Worm (Caenorhabditis elegans) whole organism, young adult: ENCODE data around the gene algn-2.
"Not testable (repeated sequence)": the region's sequence is repeated elsewhere in the genome, so short reads cannot be mapped to it uniquely, and the experiment has no call there.

Source experiments
- B0019.2 ChIP-seq: fragments of 200-800 bp; sonication (Bioruptor generic); conservative IDR thresholded peaks from 2 replicates; pipeline ENCODE4 v1.3.6; 2022; ENCODE audit warnings: missing genetic modification reagents, missing genetic modification characterization, missing compliant biosample characterization
- C06A6.2 ChIP-seq: fragments of 200-800 bp; sonication (Bioruptor generic); conservative IDR thresholded peaks from 2 replicates; pipeline ENCODE4 v1.3.6; 2022; ENCODE audit warnings: missing genetic modification characterization, missing compliant biosample characterization
- F52B5.7 ChIP-seq: sonication (generic microtip); optimal IDR thresholded peaks from 2 replicates; lab custom pipeline; 2016; ENCODE audit warnings: mild to moderate bottlenecking, missing genetic modification characterization, missing compliant biosample characterization
- F57A8.1 ChIP-seq: fragments of 200-800 bp; sonication (Bioruptor generic); optimal IDR thresholded peaks from 2 replicates; lab custom pipeline; 2018; ENCODE audit warnings: mild to moderate bottlenecking, missing genetic modification characterization, moderate library complexity, missing compliant biosample characterization
- K11D2.4 ChIP-seq: fragments of 200-800 bp; sonication (Bioruptor generic); IDR thresholded peaks from 2 replicates; pipeline ENCODE4 v1.3.6; 2022; ENCODE audit warnings: missing genetic modification reagents, missing genetic modification characterization, missing compliant biosample characterization
- Y53G8AR.9 ChIP-seq: fragments of 200-800 bp; sonication (Bioruptor generic); conservative IDR thresholded peaks from 2 replicates; pipeline ENCODE4 v1.3.6; 2022; ENCODE audit warnings: missing genetic modification reagents, missing genetic modification characterization, missing compliant biosample characterization
- Y56A3A.18 ChIP-seq: fragments of 200-800 bp; sonication (Bioruptor generic); IDR thresholded peaks from 2 replicates; pipeline ENCODE4 v1.3.6; 2022; ENCODE audit warnings: missing genetic modification reagents, missing genetic modification characterization, missing compliant biosample characterization
- Y67H2A.10 ChIP-seq: fragments of 200-800 bp; sonication (Bioruptor generic); conservative IDR thresholded peaks from 2 replicates; pipeline ENCODE4 v1.3.6; 2022; ENCODE audit warnings: missing genetic modification reagents, missing genetic modification characterization, missing compliant biosample characterization
- ZK185.1 ChIP-seq: sonication (generic microtip); optimal IDR thresholded peaks from 2 replicates; lab custom pipeline; 2016; ENCODE audit warnings: mild to moderate bottlenecking, missing genetic modification characterization, missing compliant biosample characterization; ENCODE audit not compliant: poor library complexity, severe bottlenecking
- akir-1 ChIP-seq: fragments of 200-800 bp; sonication (Bioruptor generic); optimal IDR thresholded peaks from 2 replicates; lab custom pipeline; 2018; ENCODE audit warnings: mild to moderate bottlenecking, missing genetic modification characterization, moderate library complexity, missing compliant biosample characterization
- aptf-2 ChIP-seq: fragments of 200-800 bp; sonication (Bioruptor generic); conservative IDR thresholded peaks from 2 replicates; pipeline ENCODE4 v1.3.6; 2022; ENCODE audit warnings: missing genetic modification reagents, missing genetic modification characterization, missing compliant biosample characterization
- attf-3 ChIP-seq: fragments of 200-800 bp; sonication (Bioruptor generic); conservative IDR thresholded peaks from 2 replicates; pipeline ENCODE4 v1.3.6; 2022; ENCODE audit warnings: missing genetic modification reagents, missing genetic modification characterization, missing compliant biosample characterization
- attf-5 ChIP-seq: fragments of 200-800 bp; sonication (Bioruptor generic); optimal IDR thresholded peaks from 2 replicates; lab custom pipeline; 2018; ENCODE audit warnings: mild to moderate bottlenecking, missing genetic modification characterization, missing compliant biosample characterization
- attf-6 ChIP-seq: fragments of 200-800 bp; sonication (Bioruptor generic); IDR thresholded peaks from 2 replicates; pipeline ENCODE4 v1.3.6; 2022; ENCODE audit warnings: missing genetic modification reagents, missing genetic modification characterization, missing compliant biosample characterization
- cebp-1 ChIP-seq, 2 experiments: fragments of 200-800 bp in 1 of 2; sonication (Bioruptor generic) in 1 of 2; sonication (generic microtip) in 1 of 2; IDR thresholded peaks in 1 of 2; optimal IDR thresholded peaks in 1 of 2; 2 replicates each; pipeline versions ENCODE4 v1.3.6 to Lab custom; 2017 to 2022; ENCODE audit warnings: missing compliant biosample characterization in 2 of 2, missing genetic modification characterization in 2 of 2, mild to moderate bottlenecking in 1 of 2, missing genetic modification reagents in 1 of 2, moderate library complexity in 1 of 2
- ceh-100 ChIP-seq: fragments of 200-800 bp; sonication (Bioruptor generic); IDR thresholded peaks from 2 replicates; pipeline ENCODE4 v1.3.6; 2022; ENCODE audit warnings: missing genetic modification reagents, missing genetic modification characterization, missing compliant biosample characterization
- ceh-91 ChIP-seq: fragments of 200-800 bp; sonication (Bioruptor generic); IDR thresholded peaks from 2 replicates; pipeline ENCODE4 v1.3.6; 2022; ENCODE audit warnings: missing genetic modification reagents, missing genetic modification characterization, missing compliant biosample characterization
- dox-1 ChIP-seq: fragments of 200-800 bp; sonication (Bioruptor generic); IDR thresholded peaks from 2 replicates; pipeline ENCODE4 v1.3.6; 2022; ENCODE audit warnings: missing genetic modification reagents, missing genetic modification characterization, missing compliant biosample characterization
- dpl-1 ChIP-seq: fragments of 150-350 bp; optimal IDR thresholded peaks from 2 replicates; lab custom pipeline; 2014; ENCODE audit warnings: missing biosample characterization, missing genetic modification reagents, missing genetic modification characterization
- efl-1 ChIP-seq: fragments of 150-350 bp; optimal IDR thresholded peaks from 2 replicates; lab custom pipeline; 2014; ENCODE audit warnings: missing biosample characterization, missing genetic modification reagents, missing genetic modification characterization
- egl-18 ChIP-seq: fragments of 200-800 bp; sonication (Bioruptor generic); IDR thresholded peaks from 2 replicates; pipeline ENCODE4 v1.3.6; 2022; ENCODE audit warnings: missing genetic modification reagents, missing genetic modification characterization, missing compliant biosample characterization
- egl-44 ChIP-seq: fragments of 200-800 bp; sonication (Bioruptor generic); IDR thresholded peaks from 2 replicates; pipeline ENCODE4 v1.3.6; 2022; ENCODE audit warnings: missing genetic modification reagents, missing genetic modification characterization, missing compliant biosample characterization
- egrh-3 ChIP-seq: fragments of 200-800 bp; sonication (Bioruptor generic); IDR thresholded peaks from 2 replicates; pipeline ENCODE4 v1.3.6; 2022; ENCODE audit warnings: missing genetic modification reagents, missing genetic modification characterization, missing compliant biosample characterization
- him-1 ChIP-seq: sonication (generic microtip); optimal IDR thresholded peaks from 2 replicates; lab custom pipeline; 2016; ENCODE audit warnings: missing genotype, missing genetic modification reagents, missing genetic modification characterization, missing compliant biosample characterization
- hmg-1.2 ChIP-seq: fragments of 200-800 bp; sonication (Bioruptor generic); IDR thresholded peaks from 2 replicates; pipeline ENCODE4 v1.3.6; 2022; ENCODE audit warnings: missing genetic modification reagents, missing genetic modification characterization, missing compliant biosample characterization
- hsf-1 ChIP-seq: fragments of 200-800 bp; sonication (Bioruptor generic); IDR thresholded peaks from 2 replicates; pipeline ENCODE4 v1.3.6; 2022; ENCODE audit warnings: missing genetic modification reagents, missing genetic modification characterization, missing compliant biosample characterization
- let-526 ChIP-seq: fragments of 200-800 bp; sonication (Bioruptor generic); IDR thresholded peaks from 2 replicates; pipeline ENCODE4 v1.3.6; 2022; ENCODE audit warnings: missing genetic modification reagents, missing genetic modification characterization, missing compliant biosample characterization
- lin-26 ChIP-seq: fragments of 200-800 bp; sonication (Bioruptor generic); IDR thresholded peaks from 2 replicates; pipeline ENCODE4 v1.3.6; 2022; ENCODE audit warnings: missing genetic modification reagents, missing genetic modification characterization, missing compliant biosample characterization
- lin-40 ChIP-seq: sonication (generic microtip); optimal IDR thresholded peaks from 2 replicates; lab custom pipeline; 2016; ENCODE audit warnings: missing genetic modification characterization, mild to moderate bottlenecking, missing compliant biosample characterization, missing genotype, missing genetic modification reagents
- madf-3 ChIP-seq: fragments of 200-800 bp; sonication (Bioruptor generic); IDR thresholded peaks from 2 replicates; pipeline ENCODE4 v1.3.6; 2022; ENCODE audit warnings: missing genetic modification reagents, missing genetic modification characterization, missing compliant biosample characterization
- madf-6 ChIP-seq: fragments of 200-800 bp; sonication (Bioruptor generic); IDR thresholded peaks from 2 replicates; pipeline ENCODE4 v1.3.6; 2022; ENCODE audit warnings: missing genetic modification reagents, missing genetic modification characterization, missing compliant biosample characterization
- nfyb-1 ChIP-seq: fragments of 200-800 bp; sonication (Bioruptor generic); IDR thresholded peaks from 2 replicates; pipeline ENCODE4 v1.3.6; 2022; ENCODE audit warnings: missing genetic modification reagents, missing genetic modification characterization, missing compliant biosample characterization
- nhr-80 ChIP-seq: sonication (generic microtip); optimal IDR thresholded peaks from 2 replicates; lab custom pipeline; 2016; ENCODE audit warnings: missing genetic modification characterization, missing compliant biosample characterization
- repo-1 ChIP-seq: sonication (generic microtip); optimal IDR thresholded peaks from 2 replicates; lab custom pipeline; 2017; ENCODE audit warnings: mild to moderate bottlenecking, missing genetic modification characterization, missing compliant biosample characterization
- sea-2 ChIP-seq: fragments of 200-800 bp; sonication (Bioruptor generic); IDR thresholded peaks from 2 replicates; pipeline ENCODE4 v1.3.6; 2022; ENCODE audit warnings: missing genetic modification characterization, missing compliant biosample characterization
- snpc-4 ChIP-seq, 5 experiments: fragments of 150-350 bp in 1 of 5; sonication (generic microtip) in 4 of 5; optimal IDR thresholded peaks; 2 replicates each; lab custom pipeline; 2014 to 2018; ENCODE audit warnings: missing genetic modification characterization in 5 of 5, missing biosample characterization in 3 of 5, antibody characterized with exemption in 2 of 5, mild to moderate bottlenecking in 2 of 5, missing compliant biosample characterization in 2 of 5, missing genotype in 2 of 5, moderate library complexity in 2 of 5, missing genetic modification reagents in 1 of 5
- tbp1 ChIP-seq: fragments of 200-800 bp; sonication (Bioruptor generic); optimal IDR thresholded peaks from 2 replicates; lab custom pipeline; 2018; ENCODE audit warnings: mild to moderate bottlenecking, missing genetic modification characterization, missing compliant biosample characterization
- ztf-18 ChIP-seq: sonication (generic microtip); optimal IDR thresholded peaks from 2 replicates; lab custom pipeline; 2016; ENCODE audit warnings: missing genotype, mild to moderate bottlenecking, missing genetic modification characterization, missing compliant biosample characterization
- ztf-25 ChIP-seq: fragments of 200-800 bp; sonication (Bioruptor generic); IDR thresholded peaks from 2 replicates; pipeline ENCODE4 v1.3.6; 2022; ENCODE audit warnings: missing genetic modification reagents, missing genetic modification characterization, missing compliant biosample characterization
- ztf-28 ChIP-seq: fragments of 200-800 bp; sonication (Bioruptor generic); IDR thresholded peaks from 2 replicates; pipeline ENCODE4 v1.3.6; 2022; ENCODE audit warnings: missing genetic modification reagents, missing genetic modification characterization, missing compliant biosample characterization

Gene algn-2

ce11 chrII:5341573-5341972, 33.5 kb upstream of the algn-2 start:
- TF ChIP-seq him-1: no peak

- no peak for TF ChIP-seq attf-3 (GFP tag; lab: Robert Waterston, UW)
- TF ChIP-seq nfyb-1 (GFP tag; lab: Robert Waterston, UW): 0 out of 2 replicates have a peak, but pooled peaks have one; percentile 1
Measured at ce11 chrII:5342412-5342811, 32.7 kb upstream of the algn-2 start.

ce11 chrII:5344775-5345174, 30.3 kb upstream of the algn-2 start, which contains the start of gene F09E5.14:
TSS of gene F09E5.14 (minus strand) at chrII:5344875.
- TF ChIP-seq let-526 (GFP tag; lab: Robert Waterston, UW): no peak
- no peak for TF ChIP-seq ZK185.1 (tag; lab: Kevin White, UChicago)
- no peak for TF ChIP-seq Y53G8AR.9 (GFP tag; lab: Robert Waterston, UW)
- TF ChIP-seq dox-1 (GFP tag; lab: Robert Waterston, UW): no peak
- TF ChIP-seq repo-1 (tag; lab: Kevin White, UChicago): no peak
- TF ChIP-seq ztf-28 (GFP tag; lab: Robert Waterston, UW): no peak
- no peak for TF ChIP-seq akir-1 (GFP tag; lab: Kevin White, UChicago)
- no peak for TF ChIP-seq F57A8.1 (GFP tag; lab: Kevin White, UChicago)
- TF ChIP-seq F52B5.7 (tag; lab: Kevin White, UChicago): no peak

ce11 chrII:5346350-5346749, 28.7 kb upstream of the algn-2 start:
- TF ChIP-seq nhr-80 (peak; percentile 1), attf-5 (GFP tag; lab: Kevin White, UChicago) (peak; percentile 72), lin-26 (GFP tag; lab: Robert Waterston, UW) (peak; percentile 78), madf-3 (GFP tag; lab: Robert Waterston, UW) (0 out of 2 replicates have a peak, but pooled peaks have one; percentile 70), aptf-2 (GFP tag; lab: Robert Waterston, UW) (peak; percentile 61; the same call in 1 of the 2 replicates), cebp-1 (GFP tag; IDR thresholded peaks at IDR 0.05; lab: Robert Waterston, UW) (peak; percentile 83), cebp-1 (tag; optimal IDR thresholded peaks at IDR 0.05; lab: Kevin White, UChicago) (peak; percentile 46), snpc-4 (tag; optimal IDR thresholded peaks at IDR 0.05; lab: Kevin White, UChicago) (peak in 1 of 4 experiments; percentile 36), Y53G8AR.9 (GFP tag; lab: Robert Waterston, UW) (peak; percentile 77; the same call in 1 of the 2 replicates), hsf-1 (GFP tag; lab: Robert Waterston, UW) (peak; percentile 69; the same call in 1 of the 2 replicates), tbp1 (GFP tag; lab: Kevin White, UChicago) (peak; percentile 16), lin-40 (tag; lab: Kevin White, UChicago) (peak; percentile 37), sea-2 (GFP tag; lab: Robert Waterston, UW) (0 out of 2 replicates have a peak, but pooled peaks have one; percentile 50), Y56A3A.18 (GFP tag; lab: Robert Waterston, UW) (peak; percentile 91), dpl-1 (GFP tag; lab: Kevin White, UChicago) (peak; percentile 55), egl-44 (GFP tag; lab: Robert Waterston, UW) (peak; percentile 74), ceh-100 (GFP tag; lab: Robert Waterston, UW) (peak; percentile 94), madf-6 (GFP tag; lab: Robert Waterston, UW) (peak; percentile 82), hmg-1.2 (GFP tag; lab: Robert Waterston, UW) (peak; percentile 74), ztf-25 (GFP tag; lab: Robert Waterston, UW) (peak; percentile 75; the same call in 1 of the 2 replicates), dox-1 (GFP tag; lab: Robert Waterston, UW) (peak; percentile 98), C06A6.2 (GFP tag; lab: Robert Waterston, UW) (peak; percentile 100), ceh-91 (peak; percentile 87), B0019.2 (GFP tag; lab: Robert Waterston, UW) (peak; percentile 78), K11D2.4 (GFP tag; lab: Robert Waterston, UW) (peak; percentile 89), ztf-18 (tag; lab: Kevin White, UChicago) (peak; percentile 11), Y67H2A.10 (peak; percentile 63; the same call in 1 of the 2 replicates), attf-6 (GFP tag; lab: Robert Waterston, UW) (peak; percentile 57; the same call in 1 of the 2 replicates), efl-1 (GFP tag; lab: Kevin White, UChicago) (peak; percentile 53), egl-18 (GFP tag; lab: Robert Waterston, UW) (0 out of 2 replicates have a peak, but pooled peaks have one; percentile 25), nfyb-1 (GFP tag; lab: Robert Waterston, UW) (peak; percentile 95), egrh-3 (GFP tag; lab: Robert Waterston, UW) (peak; percentile 73)
- TF ChIP-seq snpc-4 (GFP tag; optimal IDR thresholded peaks at IDR 0.05; lab: Kevin White, UChicago): not testable (repeated sequence)
